Worm (Caenorhabditis elegans): ENCODE results near the gene T01G1.2.

The T01G1.2 gene

DNA sequence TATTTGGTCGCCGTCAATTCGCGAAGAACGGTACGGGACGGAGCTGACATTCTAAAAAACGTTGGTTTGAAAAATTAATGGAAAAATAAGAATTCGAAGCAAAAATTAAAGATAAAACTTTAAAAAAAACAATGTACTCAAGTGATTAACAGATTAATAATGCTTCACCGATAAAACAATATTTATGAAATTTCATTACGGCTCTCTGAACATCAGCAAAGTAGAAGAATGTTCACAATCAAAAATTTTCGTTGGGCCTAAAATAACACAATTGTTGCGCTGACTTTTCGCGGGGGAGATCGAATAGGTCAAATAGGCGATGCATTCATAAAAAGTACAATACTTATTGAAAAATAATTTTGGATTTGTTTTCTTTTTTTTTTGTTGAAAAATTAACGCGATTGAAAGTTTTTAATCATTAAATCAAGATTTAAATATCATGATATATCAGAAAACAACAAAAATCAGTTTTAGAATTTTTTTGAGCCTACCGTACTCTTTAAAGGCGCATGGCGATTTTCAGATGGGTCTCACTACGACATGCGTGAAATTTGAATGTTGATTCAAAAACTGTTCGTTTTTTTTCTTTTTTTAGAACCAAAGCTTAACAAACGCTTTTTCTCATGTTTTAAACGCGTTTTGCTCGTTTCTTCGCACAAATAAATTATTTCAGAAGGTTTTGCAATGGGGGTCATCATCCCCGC, 49.2 kb downstream of the T01G1.2 start, which contains the start of the genes memi-3 and cyp-31A2:
memi-3 (minus strand) TSS at position 51 of the 704 bp plus-strand sequence.
cyp-31A2 (plus strand) TSS at position 674 of the 704 bp plus-strand sequence.
- TF ChIP-seq unc-62 (GFP tag; optimal IDR thresholded peaks at IDR 0.05 in 1 of 2): peak in 1 of 2 experiments; percentile 34
- no peak for TF ChIP-seq unc-62 (tag; optimal IDR thresholded peaks at IDR 0.05)
- TF ChIP-seq unc-130 (GFP tag; optimal IDR thresholded peaks at IDR 0.05): peak; percentile 11
- TF ChIP-seq aly-2 (tag; optimal IDR thresholded peaks at IDR 0.05): no peak
- no peak for TF ChIP-seq Y105C5A.15 (GFP tag; IDR thresholded peaks at IDR 0.05)
- TF ChIP-seq dpl-1 (GFP tag; optimal IDR thresholded peaks at IDR 0.05): no peak
- no peak for TF ChIP-seq hmg-1.1 (GFP tag; IDR thresholded peaks at IDR 0.05)
- TF ChIP-seq nhr-25 (tag; optimal IDR thresholded peaks at IDR 0.05; ENCODE audit: borderline replicate concordance, insufficient read depth): no peak
- TF ChIP-seq ZK546.5 (tag; optimal IDR thresholded peaks at IDR 0.05): no peak
- TF ChIP-seq zfp-2 (tag; optimal IDR thresholded peaks at IDR 0.05): no peak
- no peak for TF ChIP-seq sdz-12 (GFP tag; optimal IDR thresholded peaks at IDR 0.05)
- no peak for TF ChIP-seq lim-7 (GFP tag; IDR thresholded peaks at IDR 0.05)

All from whole organism, L4 larva.